Worm (Caenorhabditis elegans): ENCODE data around the gene denn-4.

The denn-4 gene

DNA sequence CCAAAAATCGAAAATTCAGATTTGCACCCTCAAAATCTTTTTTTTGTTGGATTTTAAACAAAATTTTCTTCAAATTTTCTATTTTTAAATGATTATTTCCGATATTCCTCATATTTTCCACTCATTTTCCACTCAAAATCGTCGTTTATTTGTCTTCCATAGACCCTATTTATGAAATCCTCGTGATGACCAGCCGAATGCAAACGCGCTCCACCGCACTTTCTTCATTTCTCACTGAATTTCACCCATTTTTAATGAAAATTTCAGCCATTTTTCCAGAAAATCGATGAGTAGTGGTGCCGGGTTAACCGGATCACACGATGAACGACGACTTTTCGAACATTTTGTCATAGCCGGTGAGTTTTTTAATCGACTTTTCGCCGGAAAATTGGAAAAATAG lies at the start of gene denn-4:
Gene denn-4 (plus strand): TSS at position 280 of the 400 bp plus-strand sequence.
- TF ChIP-seq tra-1 (GFP tag; IDR thresholded peaks at IDR 0.05): no peak
- TF ChIP-seq ZK546.5 (tag; optimal IDR thresholded peaks at IDR 0.05): no peak
- TF ChIP-seq ceh-44 (GFP tag; IDR thresholded peaks at IDR 0.05): no peak
- TF ChIP-seq Y75B8A.6 (GFP tag; IDR thresholded peaks at IDR 0.05): no peak
- TF ChIP-seq unc-62 (GFP tag; optimal IDR thresholded peaks at IDR 0.05 in 1 of 2): no peak
- TF ChIP-seq unc-62 (tag; optimal IDR thresholded peaks at IDR 0.05): no peak
- no peak for TF ChIP-seq jun-1 (tag; optimal IDR thresholded peaks at IDR 0.05)
- no peak for TF ChIP-seq rbr-2 (tag; optimal IDR thresholded peaks at IDR 0.05)
- TF ChIP-seq ctbp-1 (GFP tag; IDR thresholded peaks at IDR 0.05): no peak
- TF ChIP-seq lir-3 (tag; optimal IDR thresholded peaks at IDR 0.05): no peak
- no peak for TF ChIP-seq ceh-32 (tag; optimal IDR thresholded peaks at IDR 0.05; ENCODE audit: poor library complexity)
- TF ChIP-seq php-3 (GFP tag; IDR thresholded peaks at IDR 0.05): no peak
- no peak for TF ChIP-seq zag-1 (tag; optimal IDR thresholded peaks at IDR 0.05)
- TF ChIP-seq lim-7 (GFP tag; IDR thresholded peaks at IDR 0.05): no peak
- TF ChIP-seq lin-29 (GFP tag; IDR thresholded peaks at IDR 0.05): no peak
- no peak for TF ChIP-seq unc-39 (tag; optimal IDR thresholded peaks at IDR 0.05)
- peak; percentile 6 for TF ChIP-seq nhr-28 (tag; optimal IDR thresholded peaks at IDR 0.05)
- peak in 1 of 2 experiments; percentile 14 for TF ChIP-seq lsy-2 (tag; optimal IDR thresholded peaks at IDR 0.05)
- TF ChIP-seq lin-38 (GFP tag; IDR thresholded peaks at IDR 0.05): peak; percentile 91
- TF ChIP-seq Y5F2A.4 (GFP tag; optimal IDR thresholded peaks at IDR 0.05): no peak
- TF ChIP-seq nhr-41 (GFP tag; IDR thresholded peaks at IDR 0.05): no peak
- TF ChIP-seq mdl-1 (tag; optimal IDR thresholded peaks at IDR 0.05): no peak
- TF ChIP-seq egl-43 (GFP tag; IDR thresholded peaks at IDR 0.05): no peak
- TF ChIP-seq hlh-30 (tag; optimal IDR thresholded peaks at IDR 0.05; ENCODE audit: insufficient read depth): peak; percentile 85

DNA sequence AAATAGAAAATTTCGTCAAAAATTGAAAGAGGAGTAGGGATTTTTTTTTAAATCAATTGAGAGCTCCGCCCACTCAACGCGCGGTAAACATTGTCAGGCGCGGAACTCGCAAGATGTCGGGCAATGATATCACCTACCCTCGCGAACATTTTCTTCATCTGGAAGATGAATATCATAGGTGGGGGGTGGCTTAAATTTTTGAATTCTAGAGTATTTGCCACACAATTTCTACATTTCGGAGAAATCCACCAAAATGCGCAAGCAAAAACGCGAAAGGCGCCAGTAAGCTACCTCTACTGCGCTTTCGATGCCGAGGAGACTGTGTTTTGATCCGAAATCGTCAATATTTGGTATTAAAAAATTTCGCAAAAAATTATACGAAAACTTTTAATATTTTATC lies 45.3 kb upstream of the denn-4 start:
- TF ChIP-seq fos-1 (tag; optimal IDR thresholded peaks at IDR 0.05) (no peak), php-3 (GFP tag; IDR thresholded peaks at IDR 0.05) (no peak), nhr-42 (GFP tag; IDR thresholded peaks at IDR 0.05) (no peak), pha-4 (GFP tag; IDR thresholded peaks at IDR 0.05) (peak; percentile 17; the same call in 1 of the 2 replicates), pha-4 (tag; optimal IDR thresholded peaks at IDR 0.05) (no peak), Y48G9A.11 (GFP tag; IDR thresholded peaks at IDR 0.05) (peak; percentile 17; the same call in 1 of the 2 replicates), lin-38 (GFP tag; IDR thresholded peaks at IDR 0.05) (peak; percentile 47), T26A8.4 (GFP tag; IDR thresholded peaks at IDR 0.05) (0 out of 2 replicates have a peak, but pooled peaks have one; percentile 25), vab-7 (GFP tag; IDR thresholded peaks at IDR 0.05) (0 out of 2 replicates have a peak, but pooled peaks have one; percentile 33)

DNA sequence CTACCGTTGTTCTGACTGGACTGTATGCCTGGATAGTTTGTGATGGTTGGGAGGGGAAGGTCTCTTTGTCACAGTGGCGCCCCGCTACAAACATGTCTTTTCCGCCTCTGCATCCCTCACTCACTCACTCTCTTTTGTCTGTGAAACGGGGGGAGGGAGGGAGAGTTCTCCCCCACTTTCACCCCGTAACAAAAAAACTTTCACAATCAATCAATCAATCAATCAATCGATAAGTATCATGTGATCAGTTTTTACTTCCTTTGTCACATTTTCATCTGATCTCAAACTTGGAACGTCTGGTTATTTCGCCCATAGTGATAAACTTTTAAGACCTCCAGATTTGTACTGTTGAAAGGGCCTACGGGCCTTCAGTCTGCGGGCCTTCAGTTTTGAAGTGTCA lies 32.2 kb upstream of the denn-4 start:
- TF ChIP-seq aly-2 (tag; optimal IDR thresholded peaks at IDR 0.05) (no peak), nhr-28 (tag; optimal IDR thresholded peaks at IDR 0.05) (peak; percentile 1), zag-1 (tag; optimal IDR thresholded peaks at IDR 0.05) (no peak), dmd-6 (GFP tag; IDR thresholded peaks at IDR 0.05) (no peak), jun-1 (tag; optimal IDR thresholded peaks at IDR 0.05) (no peak), daf-19 (GFP tag; conservative IDR thresholded peaks at IDR 0.05) (no peak), F44E2.7 (GFP tag; IDR thresholded peaks at IDR 0.05) (no peak), D1046.2 (GFP tag; IDR thresholded peaks at IDR 0.05) (no peak), ceh-28 (tag; optimal IDR thresholded peaks at IDR 0.05) (peak; percentile 42), F37D6.2 (tag; optimal IDR thresholded peaks at IDR 0.05) (no peak), duxl-1 (tag; optimal IDR thresholded peaks at IDR 0.05; ENCODE audit: poor library complexity) (peak; percentile 44), lim-7 (GFP tag; IDR thresholded peaks at IDR 0.05) (no peak), fos-1 (tag; optimal IDR thresholded peaks at IDR 0.05) (no peak), arid-1 (GFP tag; conservative IDR thresholded peaks at IDR 0.05) (no peak), ceh-44 (GFP tag; IDR thresholded peaks at IDR 0.05) (no peak), lin-39 (tag; optimal IDR thresholded peaks at IDR 0.05) (no peak), unc-130 (GFP tag; optimal IDR thresholded peaks at IDR 0.05) (no peak), mxl-3 (GFP tag; optimal IDR thresholded peaks at IDR 0.05) (no peak)
